Worm (Caenorhabditis elegans): ENCODE results near the gene Y39E4A.1.

The Y39E4A.1 gene

DNA sequence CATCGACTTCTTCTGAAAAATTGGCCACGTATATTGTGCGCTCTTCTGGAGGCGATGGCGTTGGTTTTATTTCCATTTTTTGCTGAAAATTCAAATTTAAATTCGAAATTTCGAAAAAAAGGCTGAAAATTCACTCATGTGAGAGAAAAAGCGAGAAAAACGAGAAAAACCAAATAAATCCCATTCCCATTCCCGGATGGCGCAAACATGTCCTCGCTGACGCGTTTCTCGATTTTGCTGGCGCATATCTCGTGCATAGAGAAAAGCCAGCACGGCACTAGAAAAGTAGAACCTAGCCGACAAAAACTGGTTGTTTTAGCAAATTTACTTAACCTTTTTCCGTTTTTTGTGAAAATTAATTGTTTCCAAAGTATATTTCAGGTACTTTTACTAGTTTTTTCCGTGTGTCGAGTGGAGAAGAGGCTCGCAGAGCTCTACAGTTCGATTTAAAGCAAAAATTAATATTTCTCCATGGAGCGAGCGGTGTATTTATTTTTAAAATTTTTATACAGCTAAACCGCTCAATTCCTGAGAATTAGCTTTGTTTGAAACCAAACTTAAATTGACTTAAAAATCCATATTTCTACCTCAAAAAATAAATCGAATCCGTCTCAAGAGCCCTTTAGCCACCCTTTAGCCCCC, 19.3 kb upstream of the Y39E4A.1 start, which contains the start of gene rbm-7:
TSS of gene rbm-7 (minus strand) at position 82 of the 642 bp plus-strand sequence.
- no peak for TF ChIP-seq flt-1 (GFP tag; IDR thresholded peaks at IDR 0.05)
- TF ChIP-seq tra-4 (tag; optimal IDR thresholded peaks at IDR 0.05): no peak
- no peak for TF ChIP-seq hmbx-1 (tag; optimal IDR thresholded peaks at IDR 0.05)

DNA sequence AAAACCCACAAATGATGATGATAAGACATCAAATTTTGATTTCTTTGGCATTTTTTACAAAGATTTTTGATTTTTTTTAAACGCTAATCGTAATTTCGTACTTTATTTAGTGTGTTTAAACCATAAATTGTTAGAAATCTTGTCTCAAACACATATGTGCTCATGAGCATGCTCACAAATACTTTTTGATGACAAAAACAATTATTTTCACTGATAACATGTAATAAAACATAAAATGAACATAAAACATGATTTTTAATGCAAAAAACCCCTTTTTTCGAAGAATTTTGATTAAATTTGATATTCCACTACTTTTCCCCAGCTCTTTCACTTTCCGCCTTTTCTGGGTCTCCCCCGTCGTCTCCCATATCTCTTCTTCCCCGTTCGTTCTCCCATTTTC, 18.4 kb upstream of the Y39E4A.1 start:
- TF ChIP-seq hmg-4 (GFP tag; optimal IDR thresholded peaks at IDR 0.05) (no peak), flt-1 (GFP tag; IDR thresholded peaks at IDR 0.05) (no peak), tbx-11 (GFP tag; IDR thresholded peaks at IDR 0.05) (no peak)

DNA sequence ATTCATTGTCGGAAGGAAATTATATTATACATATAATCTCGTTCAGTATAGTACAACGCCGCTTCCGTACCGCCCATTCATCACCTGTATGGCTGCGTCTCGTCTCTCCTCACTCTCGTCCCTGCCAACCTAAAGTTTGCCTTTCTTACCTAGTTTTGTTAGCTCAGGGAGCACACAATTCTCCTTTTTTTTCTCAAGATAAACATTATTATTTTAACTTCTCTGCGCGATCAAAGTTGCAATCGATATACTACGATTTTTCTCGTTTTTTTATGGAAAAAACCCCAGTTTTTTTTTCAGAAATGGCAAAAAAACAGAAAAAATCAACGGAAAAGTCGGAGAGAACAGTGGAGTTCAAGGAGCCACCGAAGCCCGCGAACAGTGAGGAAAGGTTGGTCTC, 16.8 kb upstream of the Y39E4A.1 start, which contains the start of gene epg-3:
TSS of gene epg-3 (plus strand) at position 301 of the 400 bp plus-strand sequence.
- no peak for TF ChIP-seq hmbx-1 (tag; optimal IDR thresholded peaks at IDR 0.05)
- TF ChIP-seq pes-1 (GFP tag; IDR thresholded peaks at IDR 0.05): no peak
- no peak for TF ChIP-seq scrt-1 (GFP tag; IDR thresholded peaks at IDR 0.05)
- TF ChIP-seq flt-1 (GFP tag; IDR thresholded peaks at IDR 0.05): no peak
- TF ChIP-seq hnd-1 (tag; optimal IDR thresholded peaks at IDR 0.05): no peak

DNA sequence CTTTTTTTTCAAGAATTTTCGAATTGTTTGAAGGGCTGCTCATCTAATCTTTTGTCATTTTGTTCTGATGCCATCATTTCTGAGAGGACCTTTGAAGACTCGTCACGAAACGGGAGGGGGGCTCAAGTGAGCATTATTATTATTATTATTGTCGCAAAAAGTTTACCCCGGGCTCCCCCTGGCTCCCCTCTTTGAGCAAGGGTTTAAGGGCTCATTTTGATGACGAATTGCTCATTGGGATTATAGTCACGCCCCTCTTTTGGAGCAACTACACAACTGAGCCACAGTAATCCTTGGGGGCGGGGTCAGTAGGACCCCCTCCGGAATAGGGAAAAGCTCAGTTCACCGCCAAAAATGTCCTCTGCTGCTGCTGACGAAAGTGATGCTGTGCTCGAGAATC, 8.9 kb upstream of the Y39E4A.1 start, which contains the start of gene unc-25:
TSS of gene unc-25 (plus strand) at position 345 of the 400 bp plus-strand sequence.
- TF ChIP-seq hmg-4 (GFP tag; optimal IDR thresholded peaks at IDR 0.05) (no peak), aly-1 (tag; optimal IDR thresholded peaks at IDR 0.05) (no peak), hmbx-1 (tag; optimal IDR thresholded peaks at IDR 0.05) (no peak), ceh-36 (tag; optimal IDR thresholded peaks at IDR 0.05) (no peak), scrt-1 (GFP tag; IDR thresholded peaks at IDR 0.05) (no peak), ets-7 (tag; optimal IDR thresholded peaks at IDR 0.05) (no peak), hnd-1 (tag; optimal IDR thresholded peaks at IDR 0.05) (no peak), F13C5.2 (tag; optimal IDR thresholded peaks at IDR 0.05) (no peak), flt-1 (GFP tag; IDR thresholded peaks at IDR 0.05) (no peak), sea-1 (GFP tag; conservative IDR thresholded peaks at IDR 0.05) (no peak), B0310.2 (tag; optimal IDR thresholded peaks at IDR 0.05) (no peak), tbx-11 (GFP tag; IDR thresholded peaks at IDR 0.05) (no peak), tbx-37 (GFP tag; conservative IDR thresholded peaks at IDR 0.05) (no peak), ama-1 (optimal IDR thresholded peaks at IDR 0.05) (no peak), ceh-13 (GFP tag; optimal IDR thresholded peaks at IDR 0.05) (no peak), pes-1 (GFP tag; IDR thresholded peaks at IDR 0.05) (no peak), tra-4 (tag; optimal IDR thresholded peaks at IDR 0.05) (no peak)

DNA sequence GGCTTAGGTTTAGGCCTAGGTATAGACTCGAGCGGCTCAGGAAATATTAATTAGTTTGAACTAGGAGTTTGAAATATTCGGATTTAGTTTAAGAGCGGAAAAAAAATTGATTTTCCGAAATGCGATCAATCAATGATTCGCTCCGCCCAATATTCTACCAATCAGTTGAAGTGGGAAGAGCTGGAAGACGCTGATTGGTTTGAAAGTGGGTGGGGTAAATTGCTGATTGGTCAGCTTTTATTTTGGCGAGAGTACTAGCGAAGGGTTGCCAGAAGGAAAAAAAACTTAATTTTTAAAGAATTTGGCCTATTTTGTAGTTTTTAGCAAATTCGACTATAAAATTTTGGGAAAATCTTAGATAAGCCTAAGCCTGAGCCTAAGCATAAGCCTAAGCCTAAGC, 7.1 kb upstream of the Y39E4A.1 start:
- TF ChIP-seq ceh-36 (tag; optimal IDR thresholded peaks at IDR 0.05) (no peak), F13C5.2 (tag; optimal IDR thresholded peaks at IDR 0.05) (no peak), ceh-13 (GFP tag; optimal IDR thresholded peaks at IDR 0.05) (no peak), pes-1 (GFP tag; IDR thresholded peaks at IDR 0.05) (no peak), scrt-1 (GFP tag; IDR thresholded peaks at IDR 0.05) (no peak), hmg-4 (GFP tag; optimal IDR thresholded peaks at IDR 0.05) (no peak), ets-7 (tag; optimal IDR thresholded peaks at IDR 0.05) (no peak), B0310.2 (tag; optimal IDR thresholded peaks at IDR 0.05) (no peak), flt-1 (GFP tag; IDR thresholded peaks at IDR 0.05) (no peak), tbx-37 (GFP tag; conservative IDR thresholded peaks at IDR 0.05) (no peak), hmbx-1 (tag; optimal IDR thresholded peaks at IDR 0.05) (no peak), aly-1 (tag; optimal IDR thresholded peaks at IDR 0.05) (no peak), ama-1 (optimal IDR thresholded peaks at IDR 0.05) (no peak), tbx-11 (GFP tag; IDR thresholded peaks at IDR 0.05) (no peak), sea-1 (GFP tag; conservative IDR thresholded peaks at IDR 0.05) (no peak), hnd-1 (tag; optimal IDR thresholded peaks at IDR 0.05) (no peak), tra-4 (tag; optimal IDR thresholded peaks at IDR 0.05) (no peak)

DNA sequence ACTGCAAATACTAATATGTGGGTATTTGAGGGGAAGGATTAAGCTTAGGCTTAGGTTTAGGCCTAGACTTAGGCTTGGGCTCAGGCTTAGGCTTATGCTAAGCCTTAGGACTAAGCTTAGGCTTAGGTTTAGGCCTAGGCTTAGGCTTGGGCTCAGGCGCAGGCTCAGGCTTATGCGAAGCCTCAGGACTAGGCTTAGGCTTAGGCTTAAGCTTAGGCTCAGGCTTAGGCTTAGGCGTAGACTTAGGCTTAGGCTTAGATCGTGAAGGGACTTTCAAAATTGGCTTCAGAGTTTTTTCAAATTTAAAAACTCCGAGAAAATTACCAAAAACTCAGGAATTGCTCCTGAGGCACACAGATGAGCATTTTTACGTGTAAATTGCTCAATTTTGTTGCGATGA, 6.1 kb upstream of the Y39E4A.1 start:
- peak; percentile 89 for TF ChIP-seq ceh-36 (tag; optimal IDR thresholded peaks at IDR 0.05)
- no peak for TF ChIP-seq tbx-37 (GFP tag; conservative IDR thresholded peaks at IDR 0.05)
- no peak for TF ChIP-seq B0310.2 (tag; optimal IDR thresholded peaks at IDR 0.05)
- TF ChIP-seq hnd-1 (tag; optimal IDR thresholded peaks at IDR 0.05): no peak
- no peak for TF ChIP-seq ets-7 (tag; optimal IDR thresholded peaks at IDR 0.05)
- no peak for TF ChIP-seq tra-4 (tag; optimal IDR thresholded peaks at IDR 0.05)
- TF ChIP-seq pes-1 (GFP tag; IDR thresholded peaks at IDR 0.05): no peak

DNA sequence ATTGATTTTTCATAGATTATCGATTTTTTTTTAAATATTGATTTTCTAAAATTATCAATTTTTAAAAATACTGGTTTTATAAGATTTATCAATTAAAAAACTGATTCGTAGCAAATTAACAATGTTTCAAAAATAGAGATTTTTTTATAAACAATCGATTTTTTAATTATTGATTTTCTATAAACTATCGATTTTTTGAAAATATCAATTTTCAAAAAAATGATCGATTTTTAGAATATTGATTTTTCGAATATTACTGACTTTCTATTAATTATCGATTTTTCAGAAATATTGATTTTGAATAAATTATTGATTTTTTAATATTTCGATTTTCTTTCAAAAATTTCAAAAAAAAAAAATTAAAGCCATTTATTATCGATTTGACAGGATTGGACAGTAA, 1.4 kb downstream of the Y39E4A.1 start:
- TF ChIP-seq hmg-4 (GFP tag; optimal IDR thresholded peaks at IDR 0.05): no peak
- no peak for TF ChIP-seq hmbx-1 (tag; optimal IDR thresholded peaks at IDR 0.05)
- no peak for TF ChIP-seq aly-1 (tag; optimal IDR thresholded peaks at IDR 0.05)
- no peak for TF ChIP-seq tbx-37 (GFP tag; conservative IDR thresholded peaks at IDR 0.05)
- no peak for TF ChIP-seq F13C5.2 (tag; optimal IDR thresholded peaks at IDR 0.05)
- no peak for TF ChIP-seq B0310.2 (tag; optimal IDR thresholded peaks at IDR 0.05)
- no peak for TF ChIP-seq ceh-13 (GFP tag; optimal IDR thresholded peaks at IDR 0.05)
- TF ChIP-seq ama-1 (optimal IDR thresholded peaks at IDR 0.05): no peak
- no peak for TF ChIP-seq flt-1 (GFP tag; IDR thresholded peaks at IDR 0.05)

DNA sequence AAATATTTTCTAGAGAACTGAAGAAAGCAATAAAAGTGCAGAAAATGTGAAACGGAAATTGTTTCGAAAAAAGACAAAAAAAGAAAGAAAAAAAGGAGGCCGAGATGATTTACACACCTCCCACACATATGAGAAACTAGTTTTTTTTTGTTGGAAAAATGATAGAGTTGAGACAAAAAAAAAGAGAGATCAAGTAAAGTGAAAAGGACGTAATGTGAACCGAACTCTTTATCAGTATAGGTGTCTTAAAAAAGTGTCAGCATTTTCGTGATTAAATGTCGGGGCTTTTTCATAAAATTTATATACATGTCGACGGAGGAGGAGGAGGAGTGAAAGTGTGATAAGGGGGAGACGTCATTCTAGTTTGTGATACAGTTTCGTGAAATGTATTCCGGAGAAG, 8.1 kb downstream of the Y39E4A.1 start:
- no peak for TF ChIP-seq tra-4 (tag; optimal IDR thresholded peaks at IDR 0.05)
- TF ChIP-seq aly-1 (tag; optimal IDR thresholded peaks at IDR 0.05): no peak
- no peak for TF ChIP-seq tbx-11 (GFP tag; IDR thresholded peaks at IDR 0.05)
- no peak for TF ChIP-seq ceh-36 (tag; optimal IDR thresholded peaks at IDR 0.05)
- no peak for TF ChIP-seq F13C5.2 (tag; optimal IDR thresholded peaks at IDR 0.05)
- no peak for TF ChIP-seq sea-1 (GFP tag; conservative IDR thresholded peaks at IDR 0.05)
- TF ChIP-seq hmg-4 (GFP tag; optimal IDR thresholded peaks at IDR 0.05): no peak
